Fruit fly (Drosophila melanogaster) whole organism: ENCODE measurements around the gene CG2247.

Experiments used
- CG8478 ChIP-seq: fragments of >200 bp; optimal IDR thresholded peaks from 2 replicates; lab custom pipeline; 2018; ENCODE audit warnings: inconsistent platforms
- Dll ChIP-seq: fragments of >200 bp; optimal IDR thresholded peaks from 2 replicates; lab custom pipeline; 2017
- EcR ChIP-seq, 2 experiments: fragments of >200 bp; optimal IDR thresholded peaks; 2 replicates each; lab custom pipeline; 2017; ENCODE audit warnings: missing biosample characterization in 2 of 2, missing genetic modification characterization in 2 of 2, missing genetic modification reagents in 2 of 2
- pan ChIP-seq: fragments of >200 bp; optimal IDR thresholded peaks from 2 replicates; lab custom pipeline; 2017
- psq ChIP-seq: fragments of >200 bp; optimal IDR thresholded peaks from 2 replicates; lab custom pipeline; 2017
- usp ChIP-seq: fragments of >200 bp; optimal IDR thresholded peaks from 2 replicates; lab custom pipeline; 2017; ENCODE audit warnings: missing biosample characterization, missing genetic modification characterization, mixed read lengths

DNA sequence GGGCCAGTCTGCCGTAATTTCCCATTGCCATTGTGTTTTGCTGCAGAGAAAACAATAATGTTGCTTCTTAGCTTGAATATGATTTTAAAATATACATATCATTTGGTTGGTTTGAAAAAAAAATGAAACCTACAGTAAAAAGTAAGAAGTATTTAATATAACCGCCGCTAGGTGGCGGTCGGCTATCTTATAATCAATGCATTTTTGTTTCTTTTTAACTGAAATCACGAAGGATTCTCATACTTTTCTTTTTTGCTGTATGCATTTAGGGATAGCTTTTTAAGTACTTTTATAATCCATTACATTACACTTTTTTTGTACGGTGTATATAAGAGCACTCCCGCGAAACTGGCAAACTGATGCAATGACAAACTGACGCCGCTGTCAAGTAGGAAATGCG, 40.0 kb upstream of the CG2247 start:
- TF ChIP-seq psq, result no peak
- no peak for TF ChIP-seq usp (GFP tag; lab: Kevin White, UChicago)
- no peak for TF ChIP-seq pan
- no peak for TF ChIP-seq CG8478 (lab: Kevin White, UChicago)
- TF ChIP-seq EcR (GFP tag; optimal IDR thresholded peaks at IDR 0.05; lab: Kevin White, UChicago), result no peak
- TF ChIP-seq Dll (lab: Kevin White, UChicago), result no peak
